Worm (Caenorhabditis elegans): Measurements from ENCODE around the gene Y57G11B.8.

- no peak for TF ChIP-seq dao-5 (tag; optimal IDR thresholded peaks at IDR 0.05)
- no peak for TF ChIP-seq him-1 (tag; optimal IDR thresholded peaks at IDR 0.05)
- TF ChIP-seq W03F9.2 (tag; optimal IDR thresholded peaks at IDR 0.05), result peak; percentile 64
Measured at ce11 chrIV:14594249-14594648, 15.7 kb upstream of the Y57G11B.8 start.

All from whole organism, L4/young adult.